Worm (Caenorhabditis elegans) whole organism, early embryonic: ENCODE results near the gene Y51H7C.7.

Source experiments
- B0310.2 ChIP-seq: sonication (generic microtip); optimal IDR thresholded peaks from 2 replicates; lab custom pipeline; 2016; ENCODE audit warnings: mild to moderate bottlenecking, missing genetic modification characterization, missing compliant biosample characterization
- F13C5.2 ChIP-seq: sonication (generic microtip); optimal IDR thresholded peaks from 2 replicates; lab custom pipeline; 2017; ENCODE audit warnings: mild to moderate bottlenecking, missing genetic modification characterization, inconsistent platforms, missing compliant biosample characterization
- aly-1 ChIP-seq: sonication (generic microtip); optimal IDR thresholded peaks from 2 replicates; lab custom pipeline; 2016; ENCODE audit warnings: missing genetic modification characterization, missing compliant biosample characterization
- ama-1 ChIP-seq: fragments of 150-350 bp; optimal IDR thresholded peaks from 2 replicates; lab custom pipeline; 2014
- ceh-13 ChIP-seq: fragments of 200-800 bp; sonication (Bioruptor generic); optimal IDR thresholded peaks from 2 replicates; lab custom pipeline; 2018; ENCODE audit warnings: mild to moderate bottlenecking, missing genetic modification characterization, missing compliant biosample characterization
- ceh-36 ChIP-seq: sonication (generic microtip); optimal IDR thresholded peaks from 2 replicates; lab custom pipeline; 2016; ENCODE audit warnings: missing genetic modification characterization, inconsistent platforms, missing compliant biosample characterization
- ets-7 ChIP-seq: sonication (generic microtip); optimal IDR thresholded peaks from 2 replicates; lab custom pipeline; 2016; ENCODE audit warnings: missing genotype, missing genetic modification characterization, missing compliant biosample characterization
- flt-1 ChIP-seq: fragments of 200-800 bp; sonication (Bioruptor generic); IDR thresholded peaks from 2 replicates; pipeline ENCODE4 v1.3.6; 2022; ENCODE audit warnings: missing genetic modification characterization, missing compliant biosample characterization
- hmbx-1 ChIP-seq: sonication (generic microtip); optimal IDR thresholded peaks from 2 replicates; lab custom pipeline; 2016; ENCODE audit warnings: mild to moderate bottlenecking, missing genetic modification characterization, missing compliant biosample characterization
- hmg-4 ChIP-seq: fragments of 200-800 bp; sonication (Bioruptor generic); optimal IDR thresholded peaks from 2 replicates; lab custom pipeline; 2018; ENCODE audit warnings: mild to moderate bottlenecking, missing genetic modification characterization, missing compliant biosample characterization
- hnd-1 ChIP-seq: sonication (generic microtip); optimal IDR thresholded peaks from 2 replicates; lab custom pipeline; 2016; ENCODE audit warnings: missing genetic modification characterization, missing compliant biosample characterization
- pes-1 ChIP-seq: fragments of 200-800 bp; sonication (Bioruptor generic); IDR thresholded peaks from 2 replicates; pipeline ENCODE4 v1.3.6; 2022; ENCODE audit warnings: missing genetic modification reagents, missing genetic modification characterization, missing compliant biosample characterization
- scrt-1 ChIP-seq: fragments of 200-800 bp; sonication (Bioruptor generic); IDR thresholded peaks from 2 replicates; pipeline ENCODE4 v1.3.6; 2022; ENCODE audit warnings: missing genetic modification characterization, missing compliant biosample characterization
- sea-1 ChIP-seq: fragments of 200-800 bp; sonication (Bioruptor generic); conservative IDR thresholded peaks from 2 replicates; pipeline ENCODE4 v1.3.6; 2022; ENCODE audit warnings: missing genetic modification characterization, missing compliant biosample characterization
- tbx-11 ChIP-seq: fragments of 200-800 bp; sonication (Bioruptor generic); IDR thresholded peaks from 2 replicates; pipeline ENCODE4 v1.3.6; 2022; ENCODE audit warnings: missing genetic modification characterization, missing compliant biosample characterization
- tbx-37 ChIP-seq: fragments of 200-800 bp; sonication (Bioruptor generic); conservative IDR thresholded peaks from 2 replicates; pipeline ENCODE4 v1.3.6; 2022; ENCODE audit warnings: missing genetic modification reagents, missing genetic modification characterization, missing compliant biosample characterization
- tra-4 ChIP-seq: sonication (generic microtip); optimal IDR thresholded peaks from 2 replicates; lab custom pipeline; 2017; ENCODE audit warnings: missing genetic modification characterization, missing compliant biosample characterization

Gene Y51H7C.7

ce11 chrII:1401474-1401873 lies 895 bp upstream of the Y51H7C.7 start, which contains the start of gene Y51H7C.8:
TSS of gene Y51H7C.8 (plus strand) at chrII:1401774.
- no peak for TF ChIP-seq hmbx-1
- no peak for TF ChIP-seq ceh-13
- TF ChIP-seq ets-7 (tag; lab: Kevin White, UChicago) = no peak

ce11 chrII:1403056-1403455 lies 687 bp downstream of the Y51H7C.7 start, which contains the start of the genes Y51H7C.41 and cogc-4:
TSS of gene Y51H7C.41 (plus strand) at chrII:1403321.
TSS of gene cogc-4 (plus strand) at chrII:1403441.
- TF ChIP-seq flt-1 (GFP tag; lab: Robert Waterston, UW) = no peak
- no peak for TF ChIP-seq hmbx-1
- TF ChIP-seq pes-1 = no peak
- no peak for TF ChIP-seq B0310.2 (tag; lab: Kevin White, UChicago)
- no peak for TF ChIP-seq ceh-13
- TF ChIP-seq scrt-1 (GFP tag; lab: Robert Waterston, UW) = no peak
- no peak for TF ChIP-seq aly-1 (tag; lab: Kevin White, UChicago)
- no peak for TF ChIP-seq ama-1

- TF ChIP-seq pes-1 (no peak), flt-1 (GFP tag; lab: Robert Waterston, UW) (no peak), tra-4 (no peak), sea-1 (GFP tag; lab: Robert Waterston, UW) (no peak), aly-1 (tag; lab: Kevin White, UChicago) (no peak), ceh-36 (tag; lab: Kevin White, UChicago) (no peak), hmg-4 (GFP tag; lab: Kevin White, UChicago) (no peak), ama-1 (no peak), F13C5.2 (tag; lab: Kevin White, UChicago) (no peak), hnd-1 (tag; lab: Kevin White, UChicago) (no peak), scrt-1 (GFP tag; lab: Robert Waterston, UW) (no peak), ets-7 (tag; lab: Kevin White, UChicago) (no peak), tbx-37 (GFP tag; lab: Robert Waterston, UW) (no peak)
Observed at ce11 chrII:1411372-1411771, 9.0 kb downstream of the Y51H7C.7 start, which contains the start of gene Y51H7C.9. TSS of gene Y51H7C.9 (minus strand) at chrII:1411472.

- TF ChIP-seq hmg-4 (GFP tag; lab: Kevin White, UChicago) (no peak), tbx-37 (GFP tag; lab: Robert Waterston, UW) (no peak), pes-1 (no peak), flt-1 (GFP tag; lab: Robert Waterston, UW) (no peak), ceh-36 (tag; lab: Kevin White, UChicago) (no peak), aly-1 (tag; lab: Kevin White, UChicago) (no peak), hmbx-1 (no peak), tra-4 (no peak), sea-1 (GFP tag; lab: Robert Waterston, UW) (no peak), ets-7 (tag; lab: Kevin White, UChicago) (no peak), B0310.2 (tag; lab: Kevin White, UChicago) (no peak)
Observed at ce11 chrII:1412359-1412907, 10.1 kb downstream of the Y51H7C.7 start, which contains the start of gene alkb-1. TSS of gene alkb-1 (plus strand) at chrII:1412409.

ce11 chrII:1419994-1420393 lies 17.6 kb downstream of the Y51H7C.7 start:
- TF ChIP-seq ceh-13 (no peak), B0310.2 (tag; lab: Kevin White, UChicago) (no peak), ceh-36 (tag; lab: Kevin White, UChicago) (no peak)

- TF ChIP-seq aly-1 (tag; lab: Kevin White, UChicago) (no peak), pes-1 (no peak), tbx-37 (GFP tag; lab: Robert Waterston, UW) (no peak), ets-7 (tag; lab: Kevin White, UChicago) (no peak), ceh-13 (no peak), hmg-4 (GFP tag; lab: Kevin White, UChicago) (no peak), sea-1 (GFP tag; lab: Robert Waterston, UW) (no peak), scrt-1 (GFP tag; lab: Robert Waterston, UW) (no peak), F13C5.2 (tag; lab: Kevin White, UChicago) (no peak), hmbx-1 (no peak), B0310.2 (tag; lab: Kevin White, UChicago) (no peak), ceh-36 (tag; lab: Kevin White, UChicago) (no peak), tbx-11 (GFP tag; lab: Robert Waterston, UW) (no peak), hnd-1 (tag; lab: Kevin White, UChicago) (no peak), tra-4 (no peak)
Observed at ce11 chrII:1420806-1421463, 18.6 kb downstream of the Y51H7C.7 start.

ce11 chrII:1423660-1424059 lies 21.3 kb downstream of the Y51H7C.7 start, which contains the start of gene Y51H7C.10:
TSS of gene Y51H7C.10 (minus strand) at chrII:1423760.
- TF ChIP-seq tra-4 (no peak), hmg-4 (GFP tag; lab: Kevin White, UChicago) (no peak)

ce11 chrII:1436715-1437114 lies 34.3 kb downstream of the Y51H7C.7 start:
- TF ChIP-seq flt-1 (GFP tag; lab: Robert Waterston, UW) (no peak), ceh-13 (no peak), scrt-1 (GFP tag; lab: Robert Waterston, UW) (no peak), hnd-1 (tag; lab: Kevin White, UChicago) (no peak), tra-4 (no peak), sea-1 (GFP tag; lab: Robert Waterston, UW) (no peak), hmg-4 (GFP tag; lab: Kevin White, UChicago) (no peak), tbx-11 (GFP tag; lab: Robert Waterston, UW) (no peak), aly-1 (tag; lab: Kevin White, UChicago) (no peak), ceh-36 (tag; lab: Kevin White, UChicago) (no peak), ets-7 (tag; lab: Kevin White, UChicago) (no peak), B0310.2 (tag; lab: Kevin White, UChicago) (no peak), pes-1 (no peak), F13C5.2 (tag; lab: Kevin White, UChicago) (no peak), ama-1 (no peak)
